Fruit fly (Drosophila melanogaster) whole organism, wandering third instar larva: ENCODE results near the gene Fancl.

ENCODE experiments used
- Abd-B ChIP-seq: fragments of >200 bp; optimal IDR thresholded peaks from 2 replicates; lab custom pipeline; 2017; ENCODE audit warnings: missing biosample characterization, missing genetic modification characterization
- CG32264 ChIP-seq: fragments of 200-800 bp; sonication (Bioruptor generic); optimal IDR thresholded peaks from 2 replicates; lab custom pipeline; 2016; ENCODE audit warnings: missing biosample characterization, missing genetic modification characterization
- CG9705 ChIP-seq: fragments of 200-800 bp; sonication (Bioruptor generic); optimal IDR thresholded peaks from 2 replicates; lab custom pipeline; 2018; ENCODE audit warnings: missing biosample characterization, mild to moderate bottlenecking, missing genetic modification characterization
- CrebA ChIP-seq: fragments of 200-800 bp; sonication (Bioruptor generic); optimal IDR thresholded peaks from 2 replicates; lab custom pipeline; 2016; ENCODE audit warnings: missing biosample characterization, mild to moderate bottlenecking, missing genetic modification characterization, borderline replicate concordance
- HLH106 ChIP-seq: fragments of 200-800 bp; optimal IDR thresholded peaks from 3 replicates; lab custom pipeline; 2019; ENCODE audit warnings: missing biosample characterization, mild to moderate bottlenecking, missing genetic modification characterization, moderate library complexity
- Hr78 ChIP-seq: fragments of >200 bp; optimal IDR thresholded peaks from 2 replicates; lab custom pipeline; 2017; ENCODE audit warnings: missing biosample characterization, missing genetic modification characterization
- Myc ChIP-seq: fragments of >200 bp; optimal IDR thresholded peaks from 2 replicates; lab custom pipeline; 2017
- OdsH ChIP-seq: fragments of 200-800 bp; sonication (Bioruptor generic); optimal IDR thresholded peaks from 2 replicates; lab custom pipeline; 2016; ENCODE audit warnings: missing biosample characterization, mild to moderate bottlenecking, missing genetic modification characterization
- h ChIP-seq: fragments of 200-800 bp; sonication (Bioruptor generic); optimal IDR thresholded peaks from 3 replicates; lab custom pipeline; 2016; ENCODE audit warnings: missing biosample characterization, mild to moderate bottlenecking, missing genetic modification characterization
- psq ChIP-seq: fragments of 200-800 bp; sonication (Bioruptor generic); optimal IDR thresholded peaks from 3 replicates; lab custom pipeline; 2017; ENCODE audit warnings: missing biosample characterization, mild to moderate bottlenecking, missing genetic modification characterization, moderate library complexity
- usp ChIP-seq: fragments of >200 bp; optimal IDR thresholded peaks from 2 replicates; lab custom pipeline; 2017; ENCODE audit warnings: missing biosample characterization, missing genetic modification characterization

DNA sequence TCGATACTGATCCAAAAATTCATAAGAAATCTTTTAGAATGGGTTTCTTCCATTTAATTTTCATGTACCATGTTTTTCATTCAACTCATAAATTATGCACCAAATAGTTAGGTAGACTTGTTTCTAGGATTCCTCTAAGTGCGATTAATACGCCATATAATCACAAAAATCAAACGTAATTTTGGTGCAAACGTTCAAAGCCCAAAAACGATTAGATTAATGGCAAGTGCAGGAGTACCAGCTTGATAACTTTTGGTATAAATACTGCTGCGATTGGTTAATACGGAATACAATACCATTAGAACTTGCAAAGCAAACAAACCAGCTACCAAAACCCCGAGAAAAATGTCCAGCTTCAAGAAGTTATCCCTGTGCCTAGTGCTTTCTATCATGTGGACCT, 7.3 kb upstream of the Fancl start, which contains the start of gene Npc2c:
- TF ChIP-seq Hr78 (GFP tag; lab: Kevin White, UChicago) (no peak), usp (GFP tag; lab: Kevin White, UChicago) (no peak), OdsH (no peak), h (no peak), CrebA (GFP tag; lab: Kevin White, UChicago) (no peak), HLH106 (tag; lab: Kevin White, UChicago) (no peak), Myc (lab: Kevin White, UChicago) (no peak), Abd-B (GFP tag; lab: Kevin White, UChicago) (no peak), CG32264 (GFP tag; lab: Kevin White, UChicago) (no peak), CG9705 (GFP tag; lab: Kevin White, UChicago) (no peak), psq (GFP tag; lab: Kevin White, UChicago) (no peak)
